Fruit fly (Drosophila melanogaster) whole organism, embryonic: ENCODE data around the gene be.

ENCODE experiments used
- Abd-B ChIP-seq: fragments of 200-800 bp; sonication (Bioruptor generic); optimal IDR thresholded peaks from 2 replicates; lab custom pipeline; 2018; ENCODE audit warnings: missing biosample characterization, mild to moderate bottlenecking, missing genetic modification characterization, moderate library complexity
- Asciz ChIP-seq: fragments of 200-800 bp; sonication (Bioruptor generic); optimal IDR thresholded peaks from 2 replicates; lab custom pipeline; 2017; ENCODE audit warnings: missing biosample characterization, mild to moderate bottlenecking, missing genetic modification characterization, missing genetic modification reagents
- Bgb ChIP-seq: fragments of 200-800 bp; sonication (Bioruptor generic); IDR thresholded peaks from 2 replicates; pipeline ENCODE4 v1.3.6; 2022; ENCODE audit warnings: missing biosample characterization, missing genetic modification characterization; ENCODE audit not compliant: partially characterized antibody
- BtbVII ChIP-seq: fragments of 200-800 bp; sonication (Bioruptor generic); optimal IDR thresholded peaks from 3 replicates; lab custom pipeline; 2017; ENCODE audit warnings: missing biosample characterization, mild to moderate bottlenecking, missing genetic modification characterization
- CG10321 ChIP-seq: fragments of 200-800 bp; sonication (Bioruptor generic); IDR thresholded peaks from 2 replicates; pipeline ENCODE4 v1.3.6; 2022; ENCODE audit warnings: missing biosample characterization, missing genetic modification characterization
- CG10543 ChIP-seq: fragments of 200-800 bp; sonication (Bioruptor generic); optimal IDR thresholded peaks from 3 replicates; lab custom pipeline; 2017; ENCODE audit warnings: missing biosample characterization, mild to moderate bottlenecking, missing genetic modification characterization, moderate library complexity
- CG11723 ChIP-seq: fragments of 200-800 bp; sonication (Bioruptor generic); optimal IDR thresholded peaks from 2 replicates; lab custom pipeline; 2017; ENCODE audit warnings: missing biosample characterization, mild to moderate bottlenecking, missing genetic modification characterization
- CG12071 ChIP-seq: fragments of 200-800 bp; sonication (Bioruptor generic); optimal IDR thresholded peaks from 3 replicates; lab custom pipeline; 2018; ENCODE audit warnings: missing biosample characterization, mild to moderate bottlenecking, missing genetic modification characterization
- CG12236 ChIP-seq: fragments of 200-800 bp; sonication (Bioruptor generic); optimal IDR thresholded peaks from 2 replicates; lab custom pipeline; 2016; ENCODE audit warnings: missing biosample characterization, missing genetic modification characterization
- CG12942 ChIP-seq: fragments of 200-800 bp; sonication (Bioruptor generic); optimal IDR thresholded peaks from 3 replicates; lab custom pipeline; 2016; ENCODE audit warnings: missing biosample characterization, missing genetic modification characterization
- CG13624 ChIP-seq: fragments of 200-800 bp; sonication (Bioruptor generic); optimal IDR thresholded peaks from 2 replicates; lab custom pipeline; 2016; ENCODE audit warnings: missing biosample characterization, missing genetic modification characterization
- CG14965 ChIP-seq: fragments of 200-800 bp; sonication (Bioruptor generic); optimal IDR thresholded peaks from 2 replicates; lab custom pipeline; 2016; ENCODE audit warnings: missing biosample characterization, missing genetic modification characterization, borderline replicate concordance
- CG15269 ChIP-seq: fragments of 200-800 bp; sonication (Bioruptor generic); optimal IDR thresholded peaks from 2 replicates; lab custom pipeline; 2018; ENCODE audit warnings: missing biosample characterization, mild to moderate bottlenecking, missing genetic modification characterization, moderate library complexity
- CG1529 ChIP-seq: fragments of 200-800 bp; sonication (Bioruptor generic); optimal IDR thresholded peaks from 3 replicates; lab custom pipeline; 2018; ENCODE audit warnings: missing biosample characterization, missing genetic modification characterization
- CG16779 ChIP-seq: fragments of 200-800 bp; sonication (Bioruptor generic); IDR thresholded peaks from 2 replicates; pipeline ENCODE4 v1.3.6; 2022; ENCODE audit warnings: missing biosample characterization, missing genetic modification characterization
- CG17361 ChIP-seq: fragments of 200-800 bp; sonication (Bioruptor generic); IDR thresholded peaks from 3 replicates; pipeline ENCODE4 v1.3.6; 2022; ENCODE audit warnings: missing biosample characterization, missing genetic modification characterization
- CG17385 ChIP-seq: fragments of 200-800 bp; sonication (Bioruptor generic); optimal IDR thresholded peaks from 3 replicates; lab custom pipeline; 2018; ENCODE audit warnings: missing biosample characterization, mild to moderate bottlenecking, missing genetic modification characterization
- CG17612 ChIP-seq: fragments of 200-800 bp; sonication (Bioruptor generic); IDR thresholded peaks from 2 replicates; pipeline ENCODE4 v1.3.6; 2022; ENCODE audit warnings: missing biosample characterization, missing genetic modification characterization
- CG32767 ChIP-seq: fragments of 200-800 bp; sonication (Bioruptor generic); IDR thresholded peaks from 2 replicates; pipeline ENCODE4 v1.3.6; 2022; ENCODE audit warnings: missing biosample characterization, missing genetic modification characterization
- CG5245 ChIP-seq: fragments of 200-800 bp; sonication (Bioruptor generic); optimal IDR thresholded peaks from 3 replicates; lab custom pipeline; 2016; ENCODE audit warnings: missing biosample characterization, missing genetic modification characterization
- CG5953 ChIP-seq: fragments of 200-800 bp; sonication (Bioruptor generic); IDR thresholded peaks from 2 replicates; pipeline ENCODE4 v1.3.6; 2022; ENCODE audit warnings: missing biosample characterization, missing genetic modification characterization
- CG9437 ChIP-seq: fragments of 200-800 bp; sonication (Bioruptor generic); optimal IDR thresholded peaks from 2 replicates; lab custom pipeline; 2018; ENCODE audit warnings: missing biosample characterization, mild to moderate bottlenecking, missing genetic modification characterization
- CTCF ChIP-seq: fragments of 200-800 bp; sonication (Bioruptor generic); optimal IDR thresholded peaks from 2 replicates; lab custom pipeline; 2017; ENCODE audit warnings: missing biosample characterization, mild to moderate bottlenecking, missing genetic modification characterization, moderate library complexity
- D ChIP-seq, 2 experiments: fragments of 200-800 bp in 1 of 2; fragments of >200 bp in 1 of 2; sonication (Bioruptor generic) in 1 of 2; optimal IDR thresholded peaks; 2 replicates in 1 of 2; 3 replicates in 1 of 2; lab custom pipeline; 2017; ENCODE audit warnings: mild to moderate bottlenecking in 1 of 2, missing biosample characterization in 1 of 2, missing genetic modification characterization in 1 of 2, missing genetic modification reagents in 1 of 2
- Elba2 ChIP-seq: fragments of 200-800 bp; sonication (Bioruptor generic); optimal IDR thresholded peaks from 3 replicates; lab custom pipeline; 2016; ENCODE audit warnings: missing biosample characterization, missing genetic modification characterization
- Fer2 ChIP-seq: fragments of 200-800 bp; sonication (Bioruptor generic); optimal IDR thresholded peaks from 2 replicates; lab custom pipeline; 2018; ENCODE audit warnings: missing biosample characterization, mild to moderate bottlenecking, missing genetic modification characterization, moderate library complexity
- Kr ChIP-seq: fragments of 200-800 bp; sonication (Bioruptor generic); optimal IDR thresholded peaks from 2 replicates; lab custom pipeline; 2017; ENCODE audit warnings: missing biosample characterization, mild to moderate bottlenecking, missing genetic modification characterization
- Lim3 ChIP-seq: fragments of 200-800 bp; sonication (Bioruptor generic); IDR thresholded peaks from 2 replicates; pipeline ENCODE4 v1.3.6; 2022; ENCODE audit warnings: missing biosample characterization, missing genetic modification characterization
- Max ChIP-seq: fragments of 200-800 bp; sonication (Bioruptor generic); optimal IDR thresholded peaks from 2 replicates; lab custom pipeline; 2016; ENCODE audit warnings: missing biosample characterization, mild to moderate bottlenecking, missing genetic modification characterization
- Mrtf ChIP-seq: fragments of 200-800 bp; sonication (Bioruptor generic); IDR thresholded peaks from 3 replicates; pipeline ENCODE4 v1.3.6; 2022; ENCODE audit warnings: missing biosample characterization, missing genetic modification characterization
- NC2α ChIP-seq: fragments of 200-800 bp; sonication (Bioruptor generic); optimal IDR thresholded peaks from 2 replicates; lab custom pipeline; 2016; ENCODE audit warnings: missing biosample characterization, missing genetic modification characterization
- Sox102F ChIP-seq: fragments of 200-800 bp; sonication (Bioruptor generic); optimal IDR thresholded peaks from 2 replicates; lab custom pipeline; 2018; ENCODE audit warnings: missing biosample characterization, mild to moderate bottlenecking, missing genetic modification characterization, moderate library complexity
- Xbp1 ChIP-seq: fragments of 200-800 bp; sonication (Bioruptor generic); optimal IDR thresholded peaks from 3 replicates; lab custom pipeline; 2016; ENCODE audit warnings: missing biosample characterization, mild to moderate bottlenecking, missing genetic modification characterization
- amos ChIP-seq: fragments of 200-800 bp; sonication (Bioruptor generic); IDR thresholded peaks from 2 replicates; pipeline ENCODE4 v1.3.6; 2022; ENCODE audit warnings: missing biosample characterization, missing genetic modification characterization; ENCODE audit not compliant: partially characterized antibody
- corto ChIP-seq: fragments of 200-800 bp; sonication (Bioruptor generic); optimal IDR thresholded peaks from 2 replicates; lab custom pipeline; 2016; ENCODE audit warnings: missing biosample characterization, mild to moderate bottlenecking, missing genetic modification characterization, moderate library complexity
- esg ChIP-seq: fragments of 200-800 bp; sonication (Bioruptor generic); conservative IDR thresholded peaks from 2 replicates; pipeline ENCODE4 v1.3.6; 2022; ENCODE audit warnings: missing biosample characterization, missing genetic modification characterization
- fu2 ChIP-seq: fragments of 200-800 bp; sonication (Bioruptor generic); optimal IDR thresholded peaks from 2 replicates; lab custom pipeline; 2016; ENCODE audit warnings: missing biosample characterization, missing genetic modification characterization
- h ChIP-seq: fragments of >200 bp; optimal IDR thresholded peaks from 2 replicates; lab custom pipeline; 2017
- kni ChIP-seq: fragments of 200-800 bp; sonication (Bioruptor generic); optimal IDR thresholded peaks from 3 replicates; lab custom pipeline; 2017; ENCODE audit warnings: mild to moderate bottlenecking, missing biosample characterization, missing genetic modification reagents, missing genetic modification characterization
- mam ChIP-seq: fragments of 200-800 bp; sonication (Bioruptor generic); optimal IDR thresholded peaks from 3 replicates; lab custom pipeline; 2016; ENCODE audit warnings: missing biosample characterization, missing genetic modification characterization
- oc ChIP-seq: fragments of 200-800 bp; sonication (Bioruptor generic); optimal IDR thresholded peaks from 2 replicates; lab custom pipeline; 2018; ENCODE audit warnings: missing biosample characterization, mild to moderate bottlenecking, missing genetic modification characterization, moderate library complexity
- phol ChIP-seq: fragments of 200-800 bp; sonication (Bioruptor generic); optimal IDR thresholded peaks from 3 replicates; lab custom pipeline; 2018; ENCODE audit warnings: missing biosample characterization, mild to moderate bottlenecking, missing genetic modification characterization, moderate library complexity
- pros ChIP-seq: fragments of 200-800 bp; sonication (Bioruptor generic); optimal IDR thresholded peaks from 3 replicates; lab custom pipeline; 2019; ENCODE audit warnings: missing biosample characterization, mild to moderate bottlenecking, missing genetic modification characterization, moderate library complexity
- scrt ChIP-seq: fragments of 200-800 bp; sonication (Bioruptor generic); optimal IDR thresholded peaks from 2 replicates; lab custom pipeline; 2018; ENCODE audit warnings: missing biosample characterization, mild to moderate bottlenecking, missing genetic modification characterization, moderate library complexity
- sd ChIP-seq: fragments of 200-800 bp; sonication (Bioruptor generic); optimal IDR thresholded peaks from 3 replicates; lab custom pipeline; 2018; ENCODE audit warnings: missing biosample characterization, mild to moderate bottlenecking, missing genetic modification characterization, moderate library complexity
- shn ChIP-seq: fragments of 200-800 bp; sonication (Bioruptor generic); optimal IDR thresholded peaks from 3 replicates; lab custom pipeline; 2016; ENCODE audit warnings: missing biosample characterization, missing genetic modification characterization
- slp2 ChIP-seq: fragments of 200-800 bp; sonication (Bioruptor generic); optimal IDR thresholded peaks from 2 replicates; lab custom pipeline; 2016; ENCODE audit warnings: missing biosample characterization, missing genetic modification characterization
- stc ChIP-seq: fragments of 200-800 bp; sonication (Bioruptor generic); IDR thresholded peaks from 2 replicates; pipeline ENCODE4 v1.3.6; 2022; ENCODE audit warnings: missing biosample characterization, missing genetic modification characterization
- wek ChIP-seq: fragments of 200-800 bp; sonication (Bioruptor generic); optimal IDR thresholded peaks from 3 replicates; lab custom pipeline; 2018; ENCODE audit warnings: missing biosample characterization, mild to moderate bottlenecking, missing genetic modification characterization, moderate library complexity

The be gene

dm6 chrX:15074646-15075351 lies 50.6 kb downstream of the be start (continued):
- TF ChIP-seq CG10543 (GFP tag; lab: Kevin White, UChicago) (peak; percentile 95), CG12236 (GFP tag; lab: Kevin White, UChicago) (peak; percentile 78), CG12071 (peak; percentile 70), Mrtf (GFP tag; lab: Robert Waterston, UW) (peak; percentile 91), CG5953 (peak; percentile 83), Bgb (GFP tag; lab: Robert Waterston, UW) (0 out of 2 replicates have a peak, but pooled peaks have one; percentile 27), D (optimal IDR thresholded peaks at IDR 0.05; lab: Kevin White, UChicago) (no peak), D (GFP tag; optimal IDR thresholded peaks at IDR 0.05; lab: Kevin White, UChicago) (peak; percentile 69), phol (tag; lab: Kevin White, UChicago) (peak; percentile 80), CG9437 (GFP tag; lab: Kevin White, UChicago) (peak; percentile 65), Xbp1 (GFP tag; lab: Kevin White, UChicago) (peak; percentile 94), BtbVII (GFP tag; lab: Kevin White, UChicago) (peak; percentile 86), sd (tag; lab: Kevin White, UChicago) (peak; percentile 62), slp2 (GFP tag; lab: Kevin White, UChicago) (peak; percentile 89), shn (GFP tag; lab: Kevin White, UChicago) (peak; percentile 96), wek (peak; percentile 12), CG1529 (GFP tag; lab: Kevin White, UChicago) (peak; percentile 71), Elba2 (no peak), CG13624 (GFP tag; lab: Kevin White, UChicago) (peak; percentile 93), kni (GFP tag; lab: Kevin White, UChicago) (peak; percentile 55), Abd-B (GFP tag; lab: Kevin White, UChicago) (peak; percentile 76), corto (GFP tag; lab: Kevin White, UChicago) (no peak), CG5245 (GFP tag; lab: Kevin White, UChicago) (peak; percentile 84), CG14965 (peak; percentile 57), h (no peak), pros (peak; percentile 23), NC2α (GFP tag; lab: Kevin White, UChicago) (peak; percentile 78), Kr (no peak), Max (GFP tag; lab: Kevin White, UChicago) (peak; percentile 58), oc (tag; lab: Kevin White, UChicago) (peak; percentile 77), CG17361 (peak; percentile 84), mam (peak; percentile 97), scrt (GFP tag; lab: Kevin White, UChicago) (peak; percentile 76), CG11723 (GFP tag; lab: Kevin White, UChicago) (peak; percentile 85), Asciz (GFP tag; lab: Kevin White, UChicago) (peak; percentile 73), amos (GFP tag; lab: Robert Waterston, UW) (peak; percentile 18; the same call in 1 of the 2 replicates), fu2 (GFP tag; lab: Kevin White, UChicago) (peak; percentile 92), esg (GFP tag; lab: Robert Waterston, UW) (peak; percentile 81), Sox102F (GFP tag; lab: Kevin White, UChicago) (peak; percentile 85), CG10321 (no peak), Lim3 (GFP tag; lab: Robert Waterston, UW) (no peak), CG17385 (GFP tag; lab: Kevin White, UChicago) (peak; percentile 79), CG15269 (tag; lab: Kevin White, UChicago) (peak; percentile 91), stc (GFP tag; lab: Robert Waterston, UW) (peak; percentile 78), CG12942 (GFP tag; lab: Kevin White, UChicago) (peak; percentile 89), CG32767 (GFP tag; lab: Robert Waterston, UW) (peak; percentile 75), CG17612 (GFP tag; lab: Robert Waterston, UW) (peak; percentile 76), Fer2 (tag; lab: Kevin White, UChicago) (peak; percentile 67), CTCF (peak; percentile 25), CG16779 (GFP tag; lab: Robert Waterston, UW) (peak; percentile 92)
